Worm (Caenorhabditis elegans) whole organism, L1 larva: ENCODE results near the gene scc-1.

Experiments
- C16A3.4 ChIP-seq: fragments of 150-350 bp; optimal IDR thresholded peaks from 2 replicates; lab custom pipeline; 2014; ENCODE audit warnings: missing biosample characterization, missing genetic modification characterization
- F16B12.6 ChIP-seq: fragments of 150-350 bp; optimal IDR thresholded peaks from 2 replicates; lab custom pipeline; 2014; ENCODE audit warnings: missing biosample characterization, missing genetic modification characterization
- aha-1 ChIP-seq: fragments of 150-350 bp; optimal IDR thresholded peaks from 2 replicates; lab custom pipeline; 2014; ENCODE audit warnings: missing biosample characterization, missing genetic modification characterization
- aly-2 ChIP-seq: fragments of 150-350 bp; optimal IDR thresholded peaks from 2 replicates; lab custom pipeline; 2014; ENCODE audit warnings: missing biosample characterization, missing genetic modification characterization
- ama-1 ChIP-seq: fragments of 150-350 bp; optimal IDR thresholded peaks from 2 replicates; lab custom pipeline; 2014
- blmp-1 ChIP-seq: fragments of 150-350 bp; optimal IDR thresholded peaks from 2 replicates; lab custom pipeline; 2014; ENCODE audit warnings: missing biosample characterization, missing genetic modification characterization
- ceh-63 ChIP-seq: fragments of 200-800 bp; sonication (Bioruptor generic); optimal IDR thresholded peaks from 2 replicates; lab custom pipeline; 2018; ENCODE audit warnings: mild to moderate bottlenecking, missing genetic modification characterization, missing compliant biosample characterization
- ceh-8 ChIP-seq: fragments of 200-800 bp; sonication (Bioruptor generic); optimal IDR thresholded peaks from 2 replicates; lab custom pipeline; 2018; ENCODE audit warnings: mild to moderate bottlenecking, missing genetic modification characterization, moderate library complexity, missing compliant biosample characterization
- ces-1 ChIP-seq: fragments of 150-350 bp; optimal IDR thresholded peaks from 2 replicates; lab custom pipeline; 2014; ENCODE audit warnings: missing biosample characterization, missing genetic modification reagents, missing genetic modification characterization
- dpl-1 ChIP-seq, 3 experiments: fragments of 150-350 bp in 2 of 3; sonication (generic microtip) in 1 of 3; optimal IDR thresholded peaks; 2 replicates each; lab custom pipeline; 2014 to 2017; ENCODE audit warnings: missing biosample characterization in 3 of 3, missing genetic modification characterization in 3 of 3, missing genetic modification reagents in 3 of 3
- dsc-1 ChIP-seq: sonication (generic microtip); optimal IDR thresholded peaks from 2 replicates; lab custom pipeline; 2016; ENCODE audit warnings: mild to moderate bottlenecking, missing genetic modification characterization, missing compliant biosample characterization
- efl-1 ChIP-seq, 4 experiments: fragments of 150-350 bp; optimal IDR thresholded peaks in 3 of 4; peaks in 1 of 4; 1 replicate in 1 of 4; 2 replicates in 3 of 4; lab custom pipeline; 2014; ENCODE audit warnings: missing biosample characterization in 2 of 4, missing genetic modification characterization in 2 of 4, missing genetic modification reagents in 2 of 4
- efl-3 ChIP-seq: fragments of 200-800 bp; sonication (Bioruptor generic); optimal IDR thresholded peaks from 2 replicates; lab custom pipeline; 2018; ENCODE audit warnings: mild to moderate bottlenecking, missing genetic modification characterization, missing compliant biosample characterization
- elt-3 ChIP-seq, 6 experiments: fragments of 150-350 bp in 1 of 6; sonication (generic microtip); optimal IDR thresholded peaks; 2 replicates each; lab custom pipeline; 2017 to 2018; ENCODE audit warnings: missing biosample characterization in 6 of 6, missing genetic modification characterization in 6 of 6, inconsistent platforms in 1 of 6
- fkh-4 ChIP-seq: sonication (generic microtip); optimal IDR thresholded peaks from 2 replicates; lab custom pipeline; 2016; ENCODE audit warnings: missing compliant biosample characterization, missing genetic modification characterization, borderline replicate concordance
- grh-1 ChIP-seq: fragments of 200-800 bp; sonication (Bioruptor generic); IDR thresholded peaks from 2 replicates; pipeline ENCODE4 v1.3.6; 2022; ENCODE audit warnings: missing genetic modification reagents, missing genetic modification characterization, missing compliant biosample characterization
- hlh-4 ChIP-seq: sonication (generic microtip); optimal IDR thresholded peaks from 2 replicates; lab custom pipeline; 2016; ENCODE audit warnings: mild to moderate bottlenecking, missing genetic modification characterization, missing compliant biosample characterization
- hpl-2 ChIP-seq: fragments of 150-350 bp; optimal IDR thresholded peaks from 2 replicates; lab custom pipeline; 2014; ENCODE audit warnings: missing biosample characterization, missing genetic modification reagents, missing genetic modification characterization
- lin-13 ChIP-seq: fragments of 150-350 bp; optimal IDR thresholded peaks from 2 replicates; lab custom pipeline; 2014; ENCODE audit warnings: missing biosample characterization, missing genetic modification reagents, missing genetic modification characterization
- lin-14 ChIP-seq: fragments of 200-800 bp; sonication (Bioruptor generic); optimal IDR thresholded peaks from 2 replicates; lab custom pipeline; 2018; ENCODE audit warnings: mild to moderate bottlenecking, missing genetic modification characterization, moderate library complexity, missing compliant biosample characterization
- lin-35 ChIP-seq, 2 experiments: fragments of 150-350 bp; optimal IDR thresholded peaks; 2 replicates each; lab custom pipeline; 2014; ENCODE audit warnings: missing biosample characterization in 2 of 2, missing genetic modification characterization in 2 of 2, missing genetic modification reagents in 2 of 2
- lsy-2 ChIP-seq, 2 experiments: fragments of 150-350 bp; optimal IDR thresholded peaks; 2 replicates each; lab custom pipeline; 2014; ENCODE audit warnings: missing biosample characterization in 2 of 2, missing genetic modification characterization in 2 of 2
- mdl-1 ChIP-seq, 2 experiments: fragments of 150-350 bp; optimal IDR thresholded peaks; 2 replicates each; lab custom pipeline; 2014 to 2017; ENCODE audit warnings: missing biosample characterization in 2 of 2, missing genetic modification characterization in 2 of 2, inconsistent platforms in 1 of 2
- mep-1 ChIP-seq: fragments of 150-350 bp; optimal IDR thresholded peaks from 2 replicates; lab custom pipeline; 2014; ENCODE audit warnings: missing biosample characterization, missing genetic modification characterization
- nhr-11 ChIP-seq: fragments of 150-350 bp; optimal IDR thresholded peaks from 2 replicates; lab custom pipeline; 2014; ENCODE audit warnings: missing biosample characterization, missing genetic modification characterization
- nhr-12 ChIP-seq: sonication (generic microtip); optimal IDR thresholded peaks from 2 replicates; lab custom pipeline; 2017; ENCODE audit warnings: missing biosample characterization, missing genetic modification characterization
- nhr-19 ChIP-seq: fragments of 200-800 bp; sonication (Bioruptor generic); conservative IDR thresholded peaks from 2 replicates; pipeline ENCODE4 v1.3.6; 2022; ENCODE audit warnings: missing genetic modification characterization, missing compliant biosample characterization
- nhr-20 ChIP-seq: sonication (generic microtip); optimal IDR thresholded peaks from 2 replicates; lab custom pipeline; 2016; ENCODE audit warnings: mild to moderate bottlenecking, missing genetic modification characterization, missing compliant biosample characterization
- nhr-237 ChIP-seq: fragments of 150-350 bp; optimal IDR thresholded peaks from 2 replicates; lab custom pipeline; 2014; ENCODE audit warnings: missing biosample characterization, missing genetic modification characterization
- nhr-28 ChIP-seq: fragments of 150-350 bp; optimal IDR thresholded peaks from 2 replicates; lab custom pipeline; 2014; ENCODE audit warnings: missing biosample characterization, missing genetic modification characterization
- nhr-71 ChIP-seq: sonication (generic microtip); optimal IDR thresholded peaks from 2 replicates; lab custom pipeline; 2016; ENCODE audit warnings: mild to moderate bottlenecking, missing genetic modification characterization, moderate library complexity, missing compliant biosample characterization
- nhr-76 ChIP-seq: sonication (generic microtip); optimal IDR thresholded peaks from 2 replicates; lab custom pipeline; 2017; ENCODE audit warnings: missing biosample characterization, missing genetic modification characterization
- nhr-77 ChIP-seq: fragments of 150-350 bp; optimal IDR thresholded peaks from 2 replicates; lab custom pipeline; 2014; ENCODE audit warnings: missing biosample characterization, missing genetic modification characterization
- nhr-84 ChIP-seq: sonication (generic microtip); optimal IDR thresholded peaks from 2 replicates; lab custom pipeline; 2017; ENCODE audit warnings: missing biosample characterization, missing genetic modification characterization
- nhr-85 ChIP-seq: sonication (generic microtip); peaks from one replicate; lab custom pipeline; 2016; ENCODE audit warnings: missing genetic modification characterization, inconsistent platforms, missing compliant biosample characterization
- pag-3 ChIP-seq: sonication (generic microtip); optimal IDR thresholded peaks from 2 replicates; lab custom pipeline; 2017; ENCODE audit warnings: missing genetic modification characterization, mild to moderate bottlenecking, missing compliant biosample characterization, antibody characterized with exemption, borderline replicate concordance; ENCODE audit not compliant: insufficient read depth
- pax-3 ChIP-seq: fragments of 200-800 bp; sonication (Bioruptor generic); optimal IDR thresholded peaks from 2 replicates; lab custom pipeline; 2018; ENCODE audit warnings: mild to moderate bottlenecking, missing genetic modification characterization, moderate library complexity, missing compliant biosample characterization
- pqm-1 ChIP-seq: sonication (generic microtip); optimal IDR thresholded peaks from 3 replicates; lab custom pipeline; 2017; ENCODE audit warnings: missing biosample characterization, missing genetic modification characterization
- rnt-1 ChIP-seq: sonication (generic microtip); optimal IDR thresholded peaks from 2 replicates; lab custom pipeline; 2016; ENCODE audit warnings: mild to moderate bottlenecking, missing genetic modification characterization, moderate library complexity, missing compliant biosample characterization
- skn-1 ChIP-seq: fragments of 150-350 bp; optimal IDR thresholded peaks from 2 replicates; lab custom pipeline; 2014; ENCODE audit warnings: missing biosample characterization, missing genetic modification characterization
- snu-23 ChIP-seq: sonication (generic microtip); optimal IDR thresholded peaks from 2 replicates; lab custom pipeline; 2016; ENCODE audit warnings: missing genetic modification characterization, missing compliant biosample characterization
- tbx-2 ChIP-seq: sonication (generic microtip); optimal IDR thresholded peaks from 2 replicates; lab custom pipeline; 2016; ENCODE audit warnings: missing genetic modification characterization, missing compliant biosample characterization
- unc-130 ChIP-seq: fragments of 150-350 bp; optimal IDR thresholded peaks from 2 replicates; lab custom pipeline; 2017; ENCODE audit warnings: missing biosample characterization, missing genetic modification characterization, inconsistent platforms
- unc-62 ChIP-seq: fragments of 150-350 bp; optimal IDR thresholded peaks from 2 replicates; lab custom pipeline; 2014; ENCODE audit warnings: missing biosample characterization, missing genetic modification reagents, missing genetic modification characterization
- unc-86 ChIP-seq: sonication (generic microtip); optimal IDR thresholded peaks from 2 replicates; lab custom pipeline; 2016; ENCODE audit warnings: missing genetic modification characterization, missing compliant biosample characterization
- vab-15 ChIP-seq: sonication (generic microtip); optimal IDR thresholded peaks from 2 replicates; lab custom pipeline; 2017; ENCODE audit warnings: missing genotype, mild to moderate bottlenecking, missing genetic modification characterization, missing compliant biosample characterization
- xbp-1 ChIP-seq: sonication (generic microtip); optimal IDR thresholded peaks from 2 replicates; lab custom pipeline; 2016; ENCODE audit warnings: missing genetic modification characterization, missing compliant biosample characterization
- zag-1 ChIP-seq: fragments of 150-350 bp; optimal IDR thresholded peaks from 2 replicates; lab custom pipeline; 2014; ENCODE audit warnings: missing biosample characterization, missing genetic modification characterization
- zip-4 ChIP-seq: fragments of 200-800 bp; sonication (Bioruptor generic); optimal IDR thresholded peaks from 2 replicates; lab custom pipeline; 2018; ENCODE audit warnings: mild to moderate bottlenecking, missing genetic modification characterization, moderate library complexity, missing compliant biosample characterization

The scc-1 gene

ce11 chrII:4747697-4748096, 49.2 kb downstream of the scc-1 start:
- TF ChIP-seq aly-2 (tag; lab: Kevin White, UChicago) (no peak), lsy-2 (tag; optimal IDR thresholded peaks at IDR 0.05; lab: Kevin White, UChicago) (no peak), nhr-71 (tag; lab: Kevin White, UChicago) (peak; percentile 21), efl-1 (optimal IDR thresholded peaks at IDR 0.05; lab: Kevin White, UChicago) (no peak), efl-1 (GFP tag; optimal IDR thresholded peaks at IDR 0.05 in 1 of 2; lab: Kevin White, UChicago) (peak in 1 of 2 experiments; percentile 55), lin-14 (GFP tag; lab: Kevin White, UChicago) (peak; percentile 8), hlh-4 (tag; lab: Kevin White, UChicago) (no peak), blmp-1 (tag; lab: Kevin White, UChicago) (no peak), nhr-85 (tag; lab: Kevin White, UChicago) (peak; percentile 71), elt-3 (tag; optimal IDR thresholded peaks at IDR 0.05; lab: Kevin White, UChicago) (peak in 1 of 6 experiments; percentile 51)
- TF ChIP-seq, all 84 proteins: peak for 5

ce11 chrII:4748374-4748773, 49.9 kb downstream of the scc-1 start:
- TF ChIP-seq mep-1 (tag; lab: Kevin White, UChicago) (peak; percentile 1), ceh-63 (no peak), ama-1 (lab: Kevin White, UChicago) (no peak), xbp-1 (no peak), nhr-76 (tag; lab: Kevin White, UChicago) (no peak), snu-23 (GFP tag; lab: Kevin White, UChicago) (peak; percentile 6), nhr-19 (peak; percentile 41), pag-3 (no peak), blmp-1 (tag; lab: Kevin White, UChicago) (no peak), F16B12.6 (tag; lab: Kevin White, UChicago) (no peak), aha-1 (no peak), dsc-1 (no peak), nhr-11 (no peak), nhr-84 (no peak), zag-1 (tag; lab: Kevin White, UChicago) (no peak), pqm-1 (tag; lab: Kevin White, UChicago) (no peak), ces-1 (GFP tag; lab: Kevin White, UChicago) (no peak), nhr-77 (tag; lab: Kevin White, UChicago) (no peak), lin-14 (GFP tag; lab: Kevin White, UChicago) (peak; percentile 5), hlh-4 (tag; lab: Kevin White, UChicago) (no peak), dpl-1 (GFP tag; optimal IDR thresholded peaks at IDR 0.05; lab: Kevin White, UChicago) (no peak), nhr-28 (no peak), nhr-20 (peak; percentile 61), nhr-237 (tag; lab: Kevin White, UChicago) (no peak), unc-130 (tag; lab: Kevin White, UChicago) (peak; percentile 3), grh-1 (no peak), unc-62 (GFP tag; lab: Kevin White, UChicago) (no peak), efl-3 (GFP tag; lab: Kevin White, UChicago) (no peak), mdl-1 (tag; optimal IDR thresholded peaks at IDR 0.05; lab: Kevin White, UChicago) (peak in 1 of 2 experiments; percentile 48), unc-86 (tag; lab: Kevin White, UChicago) (no peak), efl-1 (optimal IDR thresholded peaks at IDR 0.05; lab: Kevin White, UChicago) (no peak), efl-1 (GFP tag; optimal IDR thresholded peaks at IDR 0.05 in 1 of 2; lab: Kevin White, UChicago) (peak in 1 of 2 experiments; percentile 93), ceh-8 (GFP tag; lab: Kevin White, UChicago) (no peak), skn-1 (no peak), vab-15 (tag; lab: Kevin White, UChicago) (no peak), fkh-4 (no peak), tbx-2 (tag; lab: Kevin White, UChicago) (peak; percentile 31), pax-3 (tag; lab: Kevin White, UChicago) (no peak), lin-35 (GFP tag; optimal IDR thresholded peaks at IDR 0.05; lab: Kevin White, UChicago) (peak in 1 of 2 experiments; percentile 14), zip-4 (no peak), nhr-71 (tag; lab: Kevin White, UChicago) (peak; percentile 56), C16A3.4 (tag; lab: Kevin White, UChicago) (no peak), nhr-12 (no peak), nhr-85 (tag; lab: Kevin White, UChicago) (peak; percentile 87), lin-13 (GFP tag; lab: Kevin White, UChicago) (no peak), hpl-2 (GFP tag; lab: Kevin White, UChicago) (no peak), elt-3 (tag; optimal IDR thresholded peaks at IDR 0.05; lab: Kevin White, UChicago) (peak in 3 of 6 experiments; percentile 27 to 65 (median 46)), rnt-1 (no peak)
